Fruit fly (Drosophila melanogaster): ENCODE data around the gene CG16721.

CG16721 gene

dm6 chrX:5900146-5901093, 20.8 kb downstream of the CG16721 start, which contains the start of gene Act5C (continued):
- TF ChIP-seq seq (GFP tag; IDR thresholded peaks at IDR 0.05) (peak; percentile 87), lola (GFP tag; optimal IDR thresholded peaks at IDR 0.05) (peak in 1 of 3 experiments; percentile 93), tx (GFP tag; optimal IDR thresholded peaks at IDR 0.05) (peak; percentile 92), CG8281 (tag; optimal IDR thresholded peaks at IDR 0.05) (peak; percentile 76), usp (GFP tag; optimal IDR thresholded peaks at IDR 0.05) (no peak), CG17359 (tag; optimal IDR thresholded peaks at IDR 0.05) (peak; percentile 95), dati (GFP tag; IDR thresholded peaks at IDR 0.05) (peak; percentile 81), CG3163 (GFP tag; optimal IDR thresholded peaks at IDR 0.05) (peak; percentile 82), lab (GFP tag; optimal IDR thresholded peaks at IDR 0.05) (peak; percentile 94), HHEX (GFP tag; optimal IDR thresholded peaks at IDR 0.05) (peak; percentile 90), dmrt11E (tag; optimal IDR thresholded peaks at IDR 0.05) (peak; percentile 96), Jarid2 (GFP tag; optimal IDR thresholded peaks at IDR 0.05) (peak; percentile 77), Mad (GFP tag; optimal IDR thresholded peaks at IDR 0.05) (peak; percentile 96), CG6272 (GFP tag; IDR thresholded peaks at IDR 0.05) (peak; percentile 88), dpn (GFP tag; optimal IDR thresholded peaks at IDR 0.05) (peak; percentile 92 to 97), fd102C (GFP tag; optimal IDR thresholded peaks at IDR 0.05) (peak; percentile 91), Stat92E (GFP tag; optimal IDR thresholded peaks at IDR 0.05) (peak in 1 of 3 experiments; percentile 82), CG12391 (tag; optimal IDR thresholded peaks at IDR 0.05) (peak; percentile 95), ken (GFP tag; IDR thresholded peaks at IDR 0.05) (peak; percentile 94), Lim3 (GFP tag; IDR thresholded peaks at IDR 0.05) (peak; percentile 69), CG1832 (GFP tag; optimal IDR thresholded peaks at IDR 0.05) (no peak), CG13287 (GFP tag; IDR thresholded peaks at IDR 0.05; ENCODE audit: partially characterized antibody) (no peak; the same call in 1 of the 2 replicates), tio (GFP tag; optimal IDR thresholded peaks at IDR 0.05) (peak; percentile 89), CG34224 (GFP tag; IDR thresholded peaks at IDR 0.05; ENCODE audit: partially characterized antibody) (no peak), CG1792 (GFP tag; optimal IDR thresholded peaks at IDR 0.05) (peak; percentile 92), Doc3 (GFP tag; IDR thresholded peaks at IDR 0.05; ENCODE audit: partially characterized antibody) (no peak), Spps (tag; optimal IDR thresholded peaks at IDR 0.05) (peak; percentile 88), CG17568 (GFP tag; optimal IDR thresholded peaks at IDR 0.05) (peak; percentile 87), ci (GFP tag; IDR thresholded peaks at IDR 0.05) (peak; percentile 97), CG17361 (GFP tag; IDR thresholded peaks at IDR 0.05) (peak; percentile 97), nerfin-2 (GFP tag; IDR thresholded peaks at IDR 0.05; ENCODE audit: partially characterized antibody) (no peak), Camta (GFP tag; optimal IDR thresholded peaks at IDR 0.05) (peak; percentile 94), CG12942 (GFP tag; optimal IDR thresholded peaks at IDR 0.05) (peak; percentile 90), pum (GFP tag; optimal IDR thresholded peaks at IDR 0.05) (peak; percentile 94), ash1 (GFP tag; optimal IDR thresholded peaks at IDR 0.05) (peak; percentile 9), CG30431 (GFP tag; optimal IDR thresholded peaks at IDR 0.05) (peak; percentile 93), CG7786 (GFP tag; optimal IDR thresholded peaks at IDR 0.05) (peak; percentile 96), gem (tag; optimal IDR thresholded peaks at IDR 0.05) (peak; percentile 97), unpg (GFP tag; optimal IDR thresholded peaks at IDR 0.05) (peak; percentile 96), Tbp (GFP tag; optimal IDR thresholded peaks at IDR 0.05) (no peak), Dbx (GFP tag; IDR thresholded peaks at IDR 0.05) (peak; percentile 89; the same call in 2 of the 3 replicates), Neu2 (GFP tag; optimal IDR thresholded peaks at IDR 0.05; ENCODE audit: borderline replicate concordance) (peak; percentile 79), Fer3 (tag; optimal IDR thresholded peaks at IDR 0.05) (peak; percentile 93), grau (tag; optimal IDR thresholded peaks at IDR 0.05) (peak; percentile 93), rib (GFP tag; IDR thresholded peaks at IDR 0.05) (peak; percentile 93), Sin3A (optimal IDR thresholded peaks at IDR 0.05) (no peak), CG18011 (GFP tag; optimal IDR thresholded peaks at IDR 0.05) (peak; percentile 58)
